Worm (Caenorhabditis elegans) whole organism, L1 larva: ENCODE data around the gene grl-31.
A peak's percentile ranks its signal among the peaks of the same experiment; 100 is the strongest.

Experiments
- Y116A8C.19 ChIP-seq: sonication (generic microtip); optimal IDR thresholded peaks from 2 replicates; lab custom pipeline; 2016; ENCODE audit warnings: missing compliant biosample characterization, missing genetic modification characterization, borderline replicate concordance
- alr-1 ChIP-seq: fragments of 200-800 bp; sonication (Bioruptor generic); optimal IDR thresholded peaks from 2 replicates; lab custom pipeline; 2018; ENCODE audit warnings: borderline replicate concordance, mild to moderate bottlenecking, missing genetic modification characterization, missing compliant biosample characterization
- blmp-1 ChIP-seq: fragments of 150-350 bp; optimal IDR thresholded peaks from 2 replicates; lab custom pipeline; 2014; ENCODE audit warnings: missing biosample characterization, missing genetic modification characterization
- ceh-63 ChIP-seq: fragments of 200-800 bp; sonication (Bioruptor generic); optimal IDR thresholded peaks from 2 replicates; lab custom pipeline; 2018; ENCODE audit warnings: mild to moderate bottlenecking, missing genetic modification characterization, missing compliant biosample characterization
- ceh-8 ChIP-seq: fragments of 200-800 bp; sonication (Bioruptor generic); optimal IDR thresholded peaks from 2 replicates; lab custom pipeline; 2018; ENCODE audit warnings: mild to moderate bottlenecking, missing genetic modification characterization, moderate library complexity, missing compliant biosample characterization
- ceh-82 ChIP-seq, 3 experiments: fragments of 150-350 bp in 1 of 3; sonication (generic microtip) in 2 of 3; optimal IDR thresholded peaks; 2 replicates each; lab custom pipeline; 2014 to 2017; ENCODE audit warnings: missing biosample characterization in 3 of 3, missing genetic modification characterization in 3 of 3
- ceh-88 ChIP-seq: fragments of 200-800 bp; sonication (Bioruptor generic); IDR thresholded peaks from 2 replicates; pipeline ENCODE4 v1.3.6; 2022; ENCODE audit warnings: missing genetic modification characterization, missing compliant biosample characterization
- efl-1 ChIP-seq, 4 experiments: fragments of 150-350 bp; optimal IDR thresholded peaks in 3 of 4; peaks in 1 of 4; 1 replicate in 1 of 4; 2 replicates in 3 of 4; lab custom pipeline; 2014; ENCODE audit warnings: missing biosample characterization in 2 of 4, missing genetic modification characterization in 2 of 4, missing genetic modification reagents in 2 of 4
- efl-3 ChIP-seq: fragments of 200-800 bp; sonication (Bioruptor generic); optimal IDR thresholded peaks from 2 replicates; lab custom pipeline; 2018; ENCODE audit warnings: mild to moderate bottlenecking, missing genetic modification characterization, missing compliant biosample characterization
- egl-13 ChIP-seq: sonication (generic microtip); optimal IDR thresholded peaks from 2 replicates; lab custom pipeline; 2016; ENCODE audit warnings: missing genotype, missing genetic modification reagents, missing genetic modification characterization, missing compliant biosample characterization
- elt-2 ChIP-seq: sonication (generic microtip); optimal IDR thresholded peaks from 2 replicates; lab custom pipeline; 2016; ENCODE audit warnings: missing genetic modification characterization, mild to moderate bottlenecking, inconsistent platforms, missing compliant biosample characterization, missing genetic modification reagents
- ets-5 ChIP-seq: fragments of 200-800 bp; sonication (Bioruptor generic); IDR thresholded peaks from 2 replicates; pipeline ENCODE4 v1.3.6; 2022; ENCODE audit warnings: missing genetic modification characterization, missing compliant biosample characterization
- fkh-10 ChIP-seq: sonication (generic microtip); optimal IDR thresholded peaks from 2 replicates; lab custom pipeline; 2017; ENCODE audit warnings: missing biosample characterization, missing genetic modification reagents, missing genetic modification characterization
- hpl-2 ChIP-seq: fragments of 150-350 bp; optimal IDR thresholded peaks from 2 replicates; lab custom pipeline; 2014; ENCODE audit warnings: missing biosample characterization, missing genetic modification reagents, missing genetic modification characterization
- isw-1 ChIP-seq: fragments of 200-800 bp; sonication (Bioruptor generic); IDR thresholded peaks from 2 replicates; pipeline ENCODE4 v1.3.6; 2022; ENCODE audit warnings: missing genetic modification characterization, missing compliant biosample characterization
- jun-1 ChIP-seq: fragments of 150-350 bp; optimal IDR thresholded peaks from 2 replicates; lab custom pipeline; 2014; ENCODE audit warnings: missing biosample characterization, missing genetic modification reagents, missing genetic modification characterization
- lin-14 ChIP-seq: fragments of 200-800 bp; sonication (Bioruptor generic); optimal IDR thresholded peaks from 2 replicates; lab custom pipeline; 2018; ENCODE audit warnings: mild to moderate bottlenecking, missing genetic modification characterization, moderate library complexity, missing compliant biosample characterization
- lin-15B ChIP-seq: fragments of 150-350 bp; sonication (generic microtip); optimal IDR thresholded peaks from 3 replicates; lab custom pipeline; 2014; ENCODE audit warnings: missing biosample characterization, missing genetic modification characterization
- lin-35 ChIP-seq, 2 experiments: fragments of 150-350 bp; optimal IDR thresholded peaks; 2 replicates each; lab custom pipeline; 2014; ENCODE audit warnings: missing biosample characterization in 2 of 2, missing genetic modification characterization in 2 of 2, missing genetic modification reagents in 2 of 2
- lir-3 ChIP-seq: sonication (generic microtip); optimal IDR thresholded peaks from 2 replicates; lab custom pipeline; 2016; ENCODE audit warnings: mild to moderate bottlenecking, missing genetic modification characterization, moderate library complexity, missing compliant biosample characterization; ENCODE audit not compliant: poor library complexity
- mdl-1 ChIP-seq, 2 experiments: fragments of 150-350 bp; optimal IDR thresholded peaks; 2 replicates each; lab custom pipeline; 2014 to 2017; ENCODE audit warnings: missing biosample characterization in 2 of 2, missing genetic modification characterization in 2 of 2, inconsistent platforms in 1 of 2
- mef-2 ChIP-seq: fragments of 150-350 bp; optimal IDR thresholded peaks from 2 replicates; lab custom pipeline; 2014; ENCODE audit warnings: missing biosample characterization, missing genetic modification characterization
- nhr-11 ChIP-seq: fragments of 150-350 bp; optimal IDR thresholded peaks from 2 replicates; lab custom pipeline; 2014; ENCODE audit warnings: missing biosample characterization, missing genetic modification characterization
- nhr-237 ChIP-seq: fragments of 150-350 bp; optimal IDR thresholded peaks from 2 replicates; lab custom pipeline; 2014; ENCODE audit warnings: missing biosample characterization, missing genetic modification characterization
- nhr-47 ChIP-seq: sonication (generic microtip); optimal IDR thresholded peaks from 2 replicates; lab custom pipeline; 2016; ENCODE audit warnings: mild to moderate bottlenecking, missing genetic modification characterization, moderate library complexity, missing compliant biosample characterization
- nhr-85 ChIP-seq: sonication (generic microtip); peaks from one replicate; lab custom pipeline; 2016; ENCODE audit warnings: missing genetic modification characterization, inconsistent platforms, missing compliant biosample characterization
- nhr-90 ChIP-seq: sonication (generic microtip); optimal IDR thresholded peaks from 2 replicates; lab custom pipeline; 2016; ENCODE audit warnings: mild to moderate bottlenecking, missing genetic modification characterization, missing compliant biosample characterization; ENCODE audit not compliant: poor library complexity
- snu-23 ChIP-seq: sonication (generic microtip); optimal IDR thresholded peaks from 2 replicates; lab custom pipeline; 2016; ENCODE audit warnings: missing genetic modification characterization, missing compliant biosample characterization
- sox-4 ChIP-seq: sonication (generic microtip); optimal IDR thresholded peaks from 2 replicates; lab custom pipeline; 2016; ENCODE audit warnings: missing genetic modification characterization, missing compliant biosample characterization
- sup-37 ChIP-seq: fragments of 200-800 bp; sonication (Bioruptor generic); optimal IDR thresholded peaks from 2 replicates; lab custom pipeline; 2018; ENCODE audit warnings: mild to moderate bottlenecking, missing genetic modification characterization, missing compliant biosample characterization
- swsn-7 ChIP-seq: sonication (generic microtip); optimal IDR thresholded peaks from 2 replicates; lab custom pipeline; 2016; ENCODE audit warnings: missing genetic modification characterization, missing compliant biosample characterization
- tbx-2 ChIP-seq: sonication (generic microtip); optimal IDR thresholded peaks from 2 replicates; lab custom pipeline; 2016; ENCODE audit warnings: missing genetic modification characterization, missing compliant biosample characterization
- tlp-1 ChIP-seq: fragments of 150-350 bp; optimal IDR thresholded peaks from 2 replicates; lab custom pipeline; 2014; ENCODE audit warnings: missing biosample characterization, missing genetic modification characterization
- unc-86 ChIP-seq: sonication (generic microtip); optimal IDR thresholded peaks from 2 replicates; lab custom pipeline; 2016; ENCODE audit warnings: missing genetic modification characterization, missing compliant biosample characterization
- unc-98 ChIP-seq: fragments of 200-800 bp; sonication (Bioruptor generic); IDR thresholded peaks from 2 replicates; pipeline ENCODE4 v1.3.6; 2022; ENCODE audit warnings: missing genetic modification characterization, missing compliant biosample characterization

grl-31 gene

ce11 chrV:3555986-3556385 is 1.6 kb downstream of the grl-31 start, which contains the start of gene grl-30:
TSS of gene grl-30 (plus strand) at chrV:3556286.
- TF ChIP-seq fkh-10 (GFP tag; lab: Kevin White, UChicago) (no peak), ceh-63 (GFP tag; lab: Kevin White, UChicago) (no peak), ceh-88 (GFP tag; lab: Robert Waterston, UW) (no peak), lin-14 (no peak), tlp-1 (tag; lab: Kevin White, UChicago) (no peak), ceh-82 (tag; optimal IDR thresholded peaks at IDR 0.05; lab: Kevin White, UChicago) (no peak), lin-35 (GFP tag; optimal IDR thresholded peaks at IDR 0.05; lab: Kevin White, UChicago) (no peak), hpl-2 (GFP tag; lab: Kevin White, UChicago) (no peak), ets-5 (no peak), jun-1 (tag; lab: Kevin White, UChicago) (no peak), mdl-1 (tag; optimal IDR thresholded peaks at IDR 0.05; lab: Kevin White, UChicago) (no peak), unc-86 (tag; lab: Kevin White, UChicago) (no peak), isw-1 (GFP tag; lab: Robert Waterston, UW) (no peak), nhr-11 (tag; lab: Kevin White, UChicago) (no peak), unc-98 (no peak), nhr-237 (tag; lab: Kevin White, UChicago) (no peak)

- TF ChIP-seq Y116A8C.19 (tag; lab: Kevin White, UChicago) = no peak
- no peak for TF ChIP-seq lir-3
- TF ChIP-seq sup-37 (GFP tag; lab: Kevin White, UChicago) = no peak
- TF ChIP-seq nhr-47 (tag; lab: Kevin White, UChicago) = no peak
- TF ChIP-seq snu-23 = no peak
- no peak for TF ChIP-seq mef-2 (tag; lab: Kevin White, UChicago)
- TF ChIP-seq elt-2 (tag; lab: Kevin White, UChicago) = no peak
- TF ChIP-seq jun-1 (tag; lab: Kevin White, UChicago) = no peak
- TF ChIP-seq tbx-2 = no peak
- no peak for TF ChIP-seq egl-13
- no peak for TF ChIP-seq sox-4 (tag; lab: Kevin White, UChicago)
- TF ChIP-seq swsn-7 (tag; lab: Kevin White, UChicago) = no peak
- TF ChIP-seq efl-1 (optimal IDR thresholded peaks at IDR 0.05; lab: Kevin White, UChicago) = no peak
- TF ChIP-seq efl-1 (GFP tag; optimal IDR thresholded peaks at IDR 0.05 in 1 of 2; lab: Kevin White, UChicago) = no peak
- TF ChIP-seq alr-1 (tag; lab: Kevin White, UChicago) = no peak
- no peak for TF ChIP-seq nhr-90 (tag; lab: Kevin White, UChicago)
- no peak for TF ChIP-seq efl-3 (GFP tag; lab: Kevin White, UChicago)
- TF ChIP-seq tlp-1 (tag; lab: Kevin White, UChicago) = no peak
These were observed 2.7 kb downstream of the grl-31 start, which contains the start of gene grl-29 for ce11 chrV:3554869-3555268. TSS of gene grl-29 (minus strand) at chrV:3555236.

- peak; percentile 35 for TF ChIP-seq blmp-1
- no peak for TF ChIP-seq ceh-8 (GFP tag; lab: Kevin White, UChicago)
- TF ChIP-seq efl-1 (optimal IDR thresholded peaks at IDR 0.05; lab: Kevin White, UChicago) = no peak
- peak in 1 of 2 experiments; percentile 91 for TF ChIP-seq efl-1 (GFP tag; optimal IDR thresholded peaks at IDR 0.05 in 1 of 2; lab: Kevin White, UChicago)
- peak; percentile 70 for TF ChIP-seq elt-2 (tag; lab: Kevin White, UChicago)
These were observed 4.7 kb downstream of the grl-31 start, which contains the start of gene T24A6.20 for ce11 chrV:3552740-3553469. TSS of gene T24A6.20 (plus strand) at chrV:3553134.

- TF ChIP-seq nhr-85 (tag; lab: Kevin White, UChicago) (peak; percentile 1), lin-15B (no peak)
These were observed 5.8 kb downstream of the grl-31 start, which contains the start of gene grl-28 for ce11 chrV:3551765-3552164. TSS of gene grl-28 (minus strand) at chrV:3551865.
